Worm (Caenorhabditis elegans) whole organism, L1 larva: ENCODE measurements around the gene T10B10.8.

Source experiments
- C04F5.9 ChIP-seq: sonication (generic microtip); optimal IDR thresholded peaks from 2 replicates; lab custom pipeline; 2016; ENCODE audit warnings: missing genetic modification characterization, missing compliant biosample characterization
- F16B12.6 ChIP-seq: fragments of 150-350 bp; optimal IDR thresholded peaks from 2 replicates; lab custom pipeline; 2014; ENCODE audit warnings: missing biosample characterization, missing genetic modification characterization
- Y116A8C.19 ChIP-seq: sonication (generic microtip); optimal IDR thresholded peaks from 2 replicates; lab custom pipeline; 2016; ENCODE audit warnings: missing compliant biosample characterization, missing genetic modification characterization, borderline replicate concordance
- aha-1 ChIP-seq: fragments of 150-350 bp; optimal IDR thresholded peaks from 2 replicates; lab custom pipeline; 2014; ENCODE audit warnings: missing biosample characterization, missing genetic modification characterization
- aly-2 ChIP-seq: fragments of 150-350 bp; optimal IDR thresholded peaks from 2 replicates; lab custom pipeline; 2014; ENCODE audit warnings: missing biosample characterization, missing genetic modification characterization
- blmp-1 ChIP-seq: fragments of 150-350 bp; optimal IDR thresholded peaks from 2 replicates; lab custom pipeline; 2014; ENCODE audit warnings: missing biosample characterization, missing genetic modification characterization
- ceh-63 ChIP-seq: fragments of 200-800 bp; sonication (Bioruptor generic); optimal IDR thresholded peaks from 2 replicates; lab custom pipeline; 2018; ENCODE audit warnings: mild to moderate bottlenecking, missing genetic modification characterization, missing compliant biosample characterization
- ceh-8 ChIP-seq: fragments of 200-800 bp; sonication (Bioruptor generic); optimal IDR thresholded peaks from 2 replicates; lab custom pipeline; 2018; ENCODE audit warnings: mild to moderate bottlenecking, missing genetic modification characterization, moderate library complexity, missing compliant biosample characterization
- ceh-88 ChIP-seq: fragments of 200-800 bp; sonication (Bioruptor generic); IDR thresholded peaks from 2 replicates; pipeline ENCODE4 v1.3.6; 2022; ENCODE audit warnings: missing genetic modification characterization, missing compliant biosample characterization
- dpl-1 ChIP-seq, 3 experiments: fragments of 150-350 bp in 2 of 3; sonication (generic microtip) in 1 of 3; optimal IDR thresholded peaks; 2 replicates each; lab custom pipeline; 2014 to 2017; ENCODE audit warnings: missing biosample characterization in 3 of 3, missing genetic modification characterization in 3 of 3, missing genetic modification reagents in 3 of 3
- dsc-1 ChIP-seq: sonication (generic microtip); optimal IDR thresholded peaks from 2 replicates; lab custom pipeline; 2016; ENCODE audit warnings: mild to moderate bottlenecking, missing genetic modification characterization, missing compliant biosample characterization
- efl-3 ChIP-seq: fragments of 200-800 bp; sonication (Bioruptor generic); optimal IDR thresholded peaks from 2 replicates; lab custom pipeline; 2018; ENCODE audit warnings: mild to moderate bottlenecking, missing genetic modification characterization, missing compliant biosample characterization
- egl-13 ChIP-seq: sonication (generic microtip); optimal IDR thresholded peaks from 2 replicates; lab custom pipeline; 2016; ENCODE audit warnings: missing genotype, missing genetic modification reagents, missing genetic modification characterization, missing compliant biosample characterization
- egl-27 ChIP-seq, 2 experiments: fragments of 150-350 bp in 1 of 2; sonication (generic microtip); optimal IDR thresholded peaks; 3 replicates each; lab custom pipeline; 2017 to 2018; ENCODE audit warnings: missing biosample characterization in 2 of 2, missing genetic modification characterization in 2 of 2, missing genetic modification reagents in 2 of 2
- elt-3 ChIP-seq, 6 experiments: fragments of 150-350 bp in 1 of 6; sonication (generic microtip); optimal IDR thresholded peaks; 2 replicates each; lab custom pipeline; 2017 to 2018; ENCODE audit warnings: missing biosample characterization in 6 of 6, missing genetic modification characterization in 6 of 6, inconsistent platforms in 1 of 6
- fkh-10 ChIP-seq: sonication (generic microtip); optimal IDR thresholded peaks from 2 replicates; lab custom pipeline; 2017; ENCODE audit warnings: missing biosample characterization, missing genetic modification reagents, missing genetic modification characterization
- fkh-4 ChIP-seq: sonication (generic microtip); optimal IDR thresholded peaks from 2 replicates; lab custom pipeline; 2016; ENCODE audit warnings: missing compliant biosample characterization, missing genetic modification characterization, borderline replicate concordance
- hlh-4 ChIP-seq: sonication (generic microtip); optimal IDR thresholded peaks from 2 replicates; lab custom pipeline; 2016; ENCODE audit warnings: mild to moderate bottlenecking, missing genetic modification characterization, missing compliant biosample characterization
- irx-1 ChIP-seq: sonication (generic microtip); optimal IDR thresholded peaks from 2 replicates; lab custom pipeline; 2016; ENCODE audit warnings: missing genetic modification characterization, missing compliant biosample characterization
- jun-1 ChIP-seq: fragments of 150-350 bp; optimal IDR thresholded peaks from 2 replicates; lab custom pipeline; 2014; ENCODE audit warnings: missing biosample characterization, missing genetic modification reagents, missing genetic modification characterization
- lin-13 ChIP-seq: fragments of 150-350 bp; optimal IDR thresholded peaks from 2 replicates; lab custom pipeline; 2014; ENCODE audit warnings: missing biosample characterization, missing genetic modification reagents, missing genetic modification characterization
- lin-14 ChIP-seq: fragments of 200-800 bp; sonication (Bioruptor generic); optimal IDR thresholded peaks from 2 replicates; lab custom pipeline; 2018; ENCODE audit warnings: mild to moderate bottlenecking, missing genetic modification characterization, moderate library complexity, missing compliant biosample characterization
- lin-15B ChIP-seq: fragments of 150-350 bp; sonication (generic microtip); optimal IDR thresholded peaks from 3 replicates; lab custom pipeline; 2014; ENCODE audit warnings: missing biosample characterization, missing genetic modification characterization
- lin-35 ChIP-seq, 2 experiments: fragments of 150-350 bp; optimal IDR thresholded peaks; 2 replicates each; lab custom pipeline; 2014; ENCODE audit warnings: missing biosample characterization in 2 of 2, missing genetic modification characterization in 2 of 2, missing genetic modification reagents in 2 of 2
- lin-39 ChIP-seq: fragments of 150-350 bp; optimal IDR thresholded peaks from 2 replicates; lab custom pipeline; 2014; ENCODE audit warnings: missing biosample characterization, missing genetic modification reagents, missing genetic modification characterization
- lir-3 ChIP-seq: sonication (generic microtip); optimal IDR thresholded peaks from 2 replicates; lab custom pipeline; 2016; ENCODE audit warnings: mild to moderate bottlenecking, missing genetic modification characterization, moderate library complexity, missing compliant biosample characterization; ENCODE audit not compliant: poor library complexity
- mab-9 ChIP-seq: fragments of 200-800 bp; sonication (Bioruptor generic); IDR thresholded peaks from 2 replicates; pipeline ENCODE4 v1.3.6; 2022; ENCODE audit warnings: missing genetic modification reagents, missing genetic modification characterization, missing compliant biosample characterization
- mdl-1 ChIP-seq, 2 experiments: fragments of 150-350 bp; optimal IDR thresholded peaks; 2 replicates each; lab custom pipeline; 2014 to 2017; ENCODE audit warnings: missing biosample characterization in 2 of 2, missing genetic modification characterization in 2 of 2, inconsistent platforms in 1 of 2
- mef-2 ChIP-seq: fragments of 150-350 bp; optimal IDR thresholded peaks from 2 replicates; lab custom pipeline; 2014; ENCODE audit warnings: missing biosample characterization, missing genetic modification characterization
- nhr-11 ChIP-seq: fragments of 150-350 bp; optimal IDR thresholded peaks from 2 replicates; lab custom pipeline; 2014; ENCODE audit warnings: missing biosample characterization, missing genetic modification characterization
- nhr-12 ChIP-seq: sonication (generic microtip); optimal IDR thresholded peaks from 2 replicates; lab custom pipeline; 2017; ENCODE audit warnings: missing biosample characterization, missing genetic modification characterization
- nhr-19 ChIP-seq: fragments of 200-800 bp; sonication (Bioruptor generic); conservative IDR thresholded peaks from 2 replicates; pipeline ENCODE4 v1.3.6; 2022; ENCODE audit warnings: missing genetic modification characterization, missing compliant biosample characterization
- nhr-71 ChIP-seq: sonication (generic microtip); optimal IDR thresholded peaks from 2 replicates; lab custom pipeline; 2016; ENCODE audit warnings: mild to moderate bottlenecking, missing genetic modification characterization, moderate library complexity, missing compliant biosample characterization
- nhr-76 ChIP-seq: sonication (generic microtip); optimal IDR thresholded peaks from 2 replicates; lab custom pipeline; 2017; ENCODE audit warnings: missing biosample characterization, missing genetic modification characterization
- nhr-77 ChIP-seq: fragments of 150-350 bp; optimal IDR thresholded peaks from 2 replicates; lab custom pipeline; 2014; ENCODE audit warnings: missing biosample characterization, missing genetic modification characterization
- nhr-84 ChIP-seq: sonication (generic microtip); optimal IDR thresholded peaks from 2 replicates; lab custom pipeline; 2017; ENCODE audit warnings: missing biosample characterization, missing genetic modification characterization
- nhr-90 ChIP-seq: sonication (generic microtip); optimal IDR thresholded peaks from 2 replicates; lab custom pipeline; 2016; ENCODE audit warnings: mild to moderate bottlenecking, missing genetic modification characterization, missing compliant biosample characterization; ENCODE audit not compliant: poor library complexity
- pag-3 ChIP-seq: sonication (generic microtip); optimal IDR thresholded peaks from 2 replicates; lab custom pipeline; 2017; ENCODE audit warnings: missing genetic modification characterization, mild to moderate bottlenecking, missing compliant biosample characterization, antibody characterized with exemption, borderline replicate concordance; ENCODE audit not compliant: insufficient read depth
- pax-3 ChIP-seq: fragments of 200-800 bp; sonication (Bioruptor generic); optimal IDR thresholded peaks from 2 replicates; lab custom pipeline; 2018; ENCODE audit warnings: mild to moderate bottlenecking, missing genetic modification characterization, moderate library complexity, missing compliant biosample characterization
- pqm-1 ChIP-seq: sonication (generic microtip); optimal IDR thresholded peaks from 3 replicates; lab custom pipeline; 2017; ENCODE audit warnings: missing biosample characterization, missing genetic modification characterization
- skn-1 ChIP-seq: fragments of 150-350 bp; optimal IDR thresholded peaks from 2 replicates; lab custom pipeline; 2014; ENCODE audit warnings: missing biosample characterization, missing genetic modification characterization
- snpc-4 ChIP-seq: fragments of 150-350 bp; optimal IDR thresholded peaks from 2 replicates; lab custom pipeline; 2014; ENCODE audit warnings: missing biosample characterization, missing genetic modification characterization
- sox-4 ChIP-seq: sonication (generic microtip); optimal IDR thresholded peaks from 2 replicates; lab custom pipeline; 2016; ENCODE audit warnings: missing genetic modification characterization, missing compliant biosample characterization
- swsn-7 ChIP-seq: sonication (generic microtip); optimal IDR thresholded peaks from 2 replicates; lab custom pipeline; 2016; ENCODE audit warnings: missing genetic modification characterization, missing compliant biosample characterization
- tbx-2 ChIP-seq: sonication (generic microtip); optimal IDR thresholded peaks from 2 replicates; lab custom pipeline; 2016; ENCODE audit warnings: missing genetic modification characterization, missing compliant biosample characterization
- tlp-1 ChIP-seq: fragments of 150-350 bp; optimal IDR thresholded peaks from 2 replicates; lab custom pipeline; 2014; ENCODE audit warnings: missing biosample characterization, missing genetic modification characterization
- unc-62 ChIP-seq: fragments of 150-350 bp; optimal IDR thresholded peaks from 2 replicates; lab custom pipeline; 2014; ENCODE audit warnings: missing biosample characterization, missing genetic modification reagents, missing genetic modification characterization
- unc-98 ChIP-seq: fragments of 200-800 bp; sonication (Bioruptor generic); IDR thresholded peaks from 2 replicates; pipeline ENCODE4 v1.3.6; 2022; ENCODE audit warnings: missing genetic modification characterization, missing compliant biosample characterization
- vab-15 ChIP-seq: sonication (generic microtip); optimal IDR thresholded peaks from 2 replicates; lab custom pipeline; 2017; ENCODE audit warnings: missing genotype, mild to moderate bottlenecking, missing genetic modification characterization, missing compliant biosample characterization
- xbp-1 ChIP-seq: sonication (generic microtip); optimal IDR thresholded peaks from 2 replicates; lab custom pipeline; 2016; ENCODE audit warnings: missing genetic modification characterization, missing compliant biosample characterization
- zag-1 ChIP-seq: fragments of 150-350 bp; optimal IDR thresholded peaks from 2 replicates; lab custom pipeline; 2014; ENCODE audit warnings: missing biosample characterization, missing genetic modification characterization
- ztf-4 ChIP-seq: fragments of 150-350 bp; optimal IDR thresholded peaks from 2 replicates; lab custom pipeline; 2014; ENCODE audit warnings: missing biosample characterization, missing genetic modification characterization

Gene T10B10.8

DNA sequence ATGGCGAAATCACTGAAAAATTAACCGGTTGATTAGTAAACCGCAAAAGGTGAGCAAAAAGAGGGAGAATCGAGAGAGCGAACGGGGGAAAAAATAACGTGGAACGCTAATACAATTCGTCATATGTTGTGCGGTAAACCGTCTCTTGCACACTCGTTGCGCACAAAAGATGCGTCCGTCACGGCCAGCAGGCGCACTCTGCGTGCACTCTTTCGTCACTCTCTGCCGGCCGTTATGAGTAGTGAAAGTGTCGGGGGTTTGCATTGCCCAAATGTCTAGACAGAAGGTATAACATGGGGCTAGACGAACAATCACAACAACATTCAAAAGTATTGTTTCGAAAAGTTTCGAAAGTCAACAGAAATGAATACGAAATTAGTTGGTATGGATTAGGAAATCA is 15.4 kb upstream of the T10B10.8 start, which contains the start of gene pkhm-2 (continued):
- TF ChIP-seq F16B12.6 (tag; lab: Kevin White, UChicago) (peak; percentile 40), pag-3 (tag; lab: Kevin White, UChicago) (peak; percentile 22), nhr-11 (tag; lab: Kevin White, UChicago) (peak; percentile 67), nhr-90 (tag; lab: Kevin White, UChicago) (peak; percentile 95), ceh-63 (GFP tag; lab: Kevin White, UChicago) (no peak), Y116A8C.19 (tag; lab: Kevin White, UChicago) (no peak), nhr-77 (tag; lab: Kevin White, UChicago) (peak; percentile 90), lir-3 (tag; lab: Kevin White, UChicago) (no peak), irx-1 (tag; lab: Kevin White, UChicago) (peak; percentile 86), swsn-7 (tag; lab: Kevin White, UChicago) (peak; percentile 95), pqm-1 (tag; lab: Kevin White, UChicago) (peak; percentile 44), aha-1 (tag; lab: Kevin White, UChicago) (peak; percentile 65), nhr-71 (tag; lab: Kevin White, UChicago) (peak; percentile 94), nhr-12 (tag; lab: Kevin White, UChicago) (no peak), unc-62 (GFP tag; lab: Kevin White, UChicago) (no peak), mdl-1 (tag; optimal IDR thresholded peaks at IDR 0.05; lab: Kevin White, UChicago) (peak in 1 of 2 experiments; percentile 90), tlp-1 (tag; lab: Kevin White, UChicago) (no peak), hlh-4 (tag; lab: Kevin White, UChicago) (no peak), snpc-4 (tag; lab: Kevin White, UChicago) (peak; percentile 91), pax-3 (tag; lab: Kevin White, UChicago) (peak; percentile 59), zag-1 (tag; lab: Kevin White, UChicago) (no peak), ceh-88 (GFP tag; lab: Robert Waterston, UW) (peak; percentile 65), jun-1 (tag; lab: Kevin White, UChicago) (peak; percentile 84), tbx-2 (tag; lab: Kevin White, UChicago) (peak; percentile 89), nhr-76 (tag; lab: Kevin White, UChicago) (no peak), nhr-84 (tag; lab: Kevin White, UChicago) (no peak), egl-27 (tag; optimal IDR thresholded peaks at IDR 0.05; lab: Kevin White, UChicago) (no peak), dpl-1 (GFP tag; optimal IDR thresholded peaks at IDR 0.05; lab: Kevin White, UChicago) (peak; percentile 77 to 82 (median 79)), vab-15 (no peak), skn-1 (tag; lab: Kevin White, UChicago) (peak; percentile 79), lin-15B (tag; lab: Kevin White, UChicago) (peak; percentile 52), dsc-1 (tag; lab: Kevin White, UChicago) (peak; percentile 89), egl-13 (tag; lab: Kevin White, UChicago) (peak; percentile 87), lin-14 (peak; percentile 96), nhr-19 (GFP tag; lab: Robert Waterston, UW) (peak; percentile 93), fkh-10 (GFP tag; lab: Kevin White, UChicago) (peak; percentile 46), fkh-4 (tag; lab: Kevin White, UChicago) (no peak), mab-9 (GFP tag; lab: Robert Waterston, UW) (peak; percentile 61), mef-2 (tag; lab: Kevin White, UChicago) (no peak), lin-13 (GFP tag; lab: Kevin White, UChicago) (peak; percentile 85), sox-4 (tag; lab: Kevin White, UChicago) (peak; percentile 68), aly-2 (tag; lab: Kevin White, UChicago) (peak; percentile 31), lin-35 (GFP tag; optimal IDR thresholded peaks at IDR 0.05; lab: Kevin White, UChicago) (peak; percentile 77 to 90), efl-3 (GFP tag; lab: Kevin White, UChicago) (no peak), C04F5.9 (tag; lab: Kevin White, UChicago) (peak; percentile 47), ceh-8 (peak; percentile 68), blmp-1 (tag; lab: Kevin White, UChicago) (peak; percentile 98), unc-98 (GFP tag; lab: Robert Waterston, UW) (no peak), ztf-4 (tag; lab: Kevin White, UChicago) (peak; percentile 86), xbp-1 (tag; lab: Kevin White, UChicago) (peak; percentile 88), elt-3 (tag; optimal IDR thresholded peaks at IDR 0.05; lab: Kevin White, UChicago) (peak in 5 of 6 experiments; percentile 31 to 88 (median 71)), lin-39 (tag; lab: Kevin White, UChicago) (peak; percentile 80)
